Fruit fly (Drosophila melanogaster): ENCODE results near the gene fok.

dm6 chr2L:20115865-20116264 lies 31.0 kb upstream of the fok start:
- TF ChIP-seq fd59A (GFP tag; optimal IDR thresholded peaks at IDR 0.05) = no peak
- no peak for TF ChIP-seq Lpt (GFP tag; optimal IDR thresholded peaks at IDR 0.05)
- TF ChIP-seq Gug (GFP tag; IDR thresholded peaks at IDR 0.05) = no peak
- no peak for TF ChIP-seq eg (GFP tag; IDR thresholded peaks at IDR 0.05)
- TF ChIP-seq Hr4 (GFP tag; optimal IDR thresholded peaks at IDR 0.05) = no peak
- TF ChIP-seq Hr38 (GFP tag; optimal IDR thresholded peaks at IDR 0.05) = no peak
- TF ChIP-seq CG6854 (GFP tag; optimal IDR thresholded peaks at IDR 0.05) = no peak
- no peak for TF ChIP-seq Blimp-1 (GFP tag; optimal IDR thresholded peaks at IDR 0.05)
- TF ChIP-seq CG6276 (GFP tag; optimal IDR thresholded peaks at IDR 0.05) = no peak
